Worm (Caenorhabditis elegans) whole organism, L4 larva: Measurements from ENCODE around the gene txt-1.

ENCODE experiments used
- D1046.2 ChIP-seq: fragments of 200-800 bp; sonication (Bioruptor generic); IDR thresholded peaks from 2 replicates; pipeline ENCODE4 v1.3.6; 2022; ENCODE audit warnings: missing genetic modification characterization, missing compliant biosample characterization
- F10B5.3 ChIP-seq: sonication (generic microtip); optimal IDR thresholded peaks from 2 replicates; lab custom pipeline; 2016; ENCODE audit warnings: mild to moderate bottlenecking, missing genetic modification characterization, missing compliant biosample characterization
- R02D3.7 ChIP-seq: fragments of 150-350 bp; sonication (generic microtip); optimal IDR thresholded peaks from 3 replicates; lab custom pipeline; 2014; ENCODE audit warnings: missing biosample characterization, missing genetic modification characterization
- T26A8.4 ChIP-seq: fragments of 200-800 bp; sonication (Bioruptor generic); IDR thresholded peaks from 2 replicates; pipeline ENCODE4 v1.3.6; 2022; ENCODE audit warnings: missing genetic modification characterization, missing compliant biosample characterization
- Y48G9A.11 ChIP-seq: fragments of 200-800 bp; sonication (Bioruptor generic); IDR thresholded peaks from 2 replicates; pipeline ENCODE4 v1.3.6; 2022; ENCODE audit warnings: missing genetic modification reagents, missing genetic modification characterization, missing compliant biosample characterization
- Y5F2A.4 ChIP-seq: fragments of 200-800 bp; sonication (Bioruptor generic); optimal IDR thresholded peaks from 2 replicates; lab custom pipeline; 2018; ENCODE audit warnings: mild to moderate bottlenecking, missing genetic modification characterization, missing compliant biosample characterization
- aly-2 ChIP-seq: sonication (generic microtip); optimal IDR thresholded peaks from 2 replicates; lab custom pipeline; 2018; ENCODE audit warnings: missing biosample characterization, missing genetic modification characterization
- attf-4 ChIP-seq: sonication (generic microtip); optimal IDR thresholded peaks from 3 replicates; lab custom pipeline; 2017; ENCODE audit warnings: missing biosample characterization, missing genetic modification characterization
- ceh-28 ChIP-seq: fragments of 150-350 bp; optimal IDR thresholded peaks from 2 replicates; lab custom pipeline; 2014; ENCODE audit warnings: missing biosample characterization, missing genetic modification reagents, missing genetic modification characterization
- ceh-44 ChIP-seq: fragments of 200-800 bp; sonication (Bioruptor generic); IDR thresholded peaks from 2 replicates; pipeline ENCODE4 v1.3.6; 2022; ENCODE audit warnings: missing genetic modification reagents, missing genetic modification characterization, missing compliant biosample characterization
- ceh-82 ChIP-seq: sonication (generic microtip); optimal IDR thresholded peaks from 2 replicates; lab custom pipeline; 2017; ENCODE audit warnings: missing biosample characterization, missing genetic modification characterization
- ces-1 ChIP-seq: fragments of 150-350 bp; sonication (generic microtip); optimal IDR thresholded peaks from 4 replicates; lab custom pipeline; 2014; ENCODE audit warnings: missing biosample characterization, missing genetic modification reagents, missing genetic modification characterization
- daf-8 ChIP-seq: fragments of 200-800 bp; sonication (Bioruptor generic); IDR thresholded peaks from 2 replicates; pipeline ENCODE4 v1.3.6; 2022; ENCODE audit warnings: missing genetic modification characterization, missing compliant biosample characterization
- dmd-9 ChIP-seq: fragments of 200-800 bp; sonication (Bioruptor generic); IDR thresholded peaks from 2 replicates; pipeline ENCODE4 v1.3.6; 2022; ENCODE audit warnings: missing genetic modification reagents, missing genetic modification characterization, missing compliant biosample characterization
- dpl-1 ChIP-seq: fragments of 150-350 bp; optimal IDR thresholded peaks from 2 replicates; lab custom pipeline; 2014; ENCODE audit warnings: missing biosample characterization, missing genetic modification reagents, missing genetic modification characterization
- duxl-1 ChIP-seq: sonication (generic microtip); optimal IDR thresholded peaks from 2 replicates; lab custom pipeline; 2016; ENCODE audit warnings: mild to moderate bottlenecking, missing genetic modification characterization, moderate library complexity, missing compliant biosample characterization; ENCODE audit not compliant: poor library complexity
- egl-43 ChIP-seq: fragments of 200-800 bp; sonication (Bioruptor generic); IDR thresholded peaks from 2 replicates; pipeline ENCODE4 v1.3.6; 2022; ENCODE audit warnings: missing genetic modification reagents, missing genetic modification characterization, missing compliant biosample characterization
- fkh-10 ChIP-seq: fragments of 150-350 bp; optimal IDR thresholded peaks from 2 replicates; lab custom pipeline; 2014; ENCODE audit warnings: missing biosample characterization, missing genetic modification reagents, missing genetic modification characterization
- fos-1 ChIP-seq: fragments of 150-350 bp; optimal IDR thresholded peaks from 2 replicates; lab custom pipeline; 2014; ENCODE audit warnings: missing biosample characterization, missing genetic modification characterization
- hif-1 ChIP-seq, 2 experiments: sonication (generic microtip); optimal IDR thresholded peaks; 2 replicates each; lab custom pipeline; 2016 to 2017; ENCODE audit warnings: missing compliant biosample characterization in 2 of 2, missing genetic modification characterization in 2 of 2, missing genetic modification reagents in 2 of 2, missing genotype in 2 of 2, mild to moderate bottlenecking in 1 of 2
- hmg-1.1 ChIP-seq: fragments of 200-800 bp; sonication (Bioruptor generic); IDR thresholded peaks from 2 replicates; pipeline ENCODE4 v1.3.6; 2022; ENCODE audit warnings: missing genetic modification reagents, missing genetic modification characterization, missing compliant biosample characterization
- lim-7 ChIP-seq: fragments of 200-800 bp; sonication (Bioruptor generic); IDR thresholded peaks from 2 replicates; pipeline ENCODE4 v1.3.6; 2022; ENCODE audit warnings: missing genetic modification characterization, missing compliant biosample characterization
- lin-1 ChIP-seq: fragments of 200-800 bp; sonication (Bioruptor generic); IDR thresholded peaks from 2 replicates; pipeline ENCODE4 v1.3.6; 2022; ENCODE audit warnings: missing genetic modification reagents, missing genetic modification characterization, missing compliant biosample characterization
- lin-13 ChIP-seq: fragments of 150-350 bp; optimal IDR thresholded peaks from 2 replicates; lab custom pipeline; 2014; ENCODE audit warnings: missing biosample characterization, missing genetic modification reagents, missing genetic modification characterization
- lin-29 ChIP-seq: fragments of 200-800 bp; sonication (Bioruptor generic); IDR thresholded peaks from 2 replicates; pipeline ENCODE4 v1.3.6; 2022; ENCODE audit warnings: missing genetic modification reagents, missing genetic modification characterization, missing compliant biosample characterization
- lsy-2 ChIP-seq, 2 experiments: fragments of 150-350 bp in 1 of 2; sonication (generic microtip) in 1 of 2; optimal IDR thresholded peaks; 2 replicates each; lab custom pipeline; 2014 to 2017; ENCODE audit warnings: missing biosample characterization in 2 of 2, missing genetic modification characterization in 2 of 2
- mdl-1 ChIP-seq, 2 experiments: fragments of 150-350 bp in 1 of 2; sonication (generic microtip) in 1 of 2; optimal IDR thresholded peaks; 2 replicates each; lab custom pipeline; 2014 to 2017; ENCODE audit warnings: missing biosample characterization in 2 of 2, missing genetic modification characterization in 2 of 2
- mdt-29 ChIP-seq: fragments of 200-800 bp; sonication (Bioruptor generic); IDR thresholded peaks from 2 replicates; pipeline ENCODE4 v1.3.6; 2022; ENCODE audit warnings: missing genetic modification reagents, missing genetic modification characterization, missing compliant biosample characterization
- mes-2 ChIP-seq: sonication (generic microtip); optimal IDR thresholded peaks from 2 replicates; lab custom pipeline; 2016; ENCODE audit warnings: missing genotype, mild to moderate bottlenecking, missing genetic modification characterization, missing compliant biosample characterization; ENCODE audit not compliant: poor library complexity, severe bottlenecking
- nhr-28 ChIP-seq: fragments of 150-350 bp; optimal IDR thresholded peaks from 2 replicates; lab custom pipeline; 2014; ENCODE audit warnings: missing biosample characterization, missing genetic modification characterization
- saeg-2 ChIP-seq: fragments of 200-800 bp; sonication (Bioruptor generic); IDR thresholded peaks from 2 replicates; pipeline ENCODE4 v1.3.6; 2022; ENCODE audit warnings: missing genetic modification reagents, missing genetic modification characterization, missing compliant biosample characterization
- set-16 ChIP-seq: fragments of 200-800 bp; sonication (Bioruptor generic); IDR thresholded peaks from 2 replicates; pipeline ENCODE4 v1.3.6; 2022; ENCODE audit warnings: missing genetic modification reagents, missing genetic modification characterization, missing compliant biosample characterization
- snpc-1.2 ChIP-seq: fragments of 200-800 bp; sonication (Bioruptor generic); IDR thresholded peaks from 2 replicates; pipeline ENCODE4 v1.3.6; 2022; ENCODE audit warnings: missing genetic modification reagents, missing genetic modification characterization, missing compliant biosample characterization
- spr-1 ChIP-seq: sonication (generic microtip); optimal IDR thresholded peaks from 2 replicates; lab custom pipeline; 2016; ENCODE audit warnings: mild to moderate bottlenecking, missing genetic modification characterization, missing compliant biosample characterization
- unc-130 ChIP-seq: sonication (generic microtip); optimal IDR thresholded peaks from 2 replicates; lab custom pipeline; 2016; ENCODE audit warnings: missing genetic modification reagents, missing genetic modification characterization, missing compliant biosample characterization
- unc-39 ChIP-seq: sonication (generic microtip); optimal IDR thresholded peaks from 2 replicates; lab custom pipeline; 2017; ENCODE audit warnings: missing biosample characterization, missing genetic modification characterization
- unc-62 ChIP-seq, 3 experiments: fragments of 150-350 bp in 1 of 3; sonication (generic microtip); optimal IDR thresholded peaks in 2 of 3; peaks in 1 of 3; 1 replicate in 1 of 3; 2 replicates in 2 of 3; lab custom pipeline; 2014 to 2017; ENCODE audit warnings: missing biosample characterization in 3 of 3, missing genetic modification characterization in 3 of 3, missing genetic modification reagents in 3 of 3, missing genotype in 1 of 3
- zag-1 ChIP-seq: fragments of 150-350 bp; optimal IDR thresholded peaks from 2 replicates; lab custom pipeline; 2014; ENCODE audit warnings: missing biosample characterization, missing genetic modification characterization
- zfp-2 ChIP-seq: sonication (generic microtip); optimal IDR thresholded peaks from 2 replicates; lab custom pipeline; 2016; ENCODE audit warnings: mild to moderate bottlenecking, missing genetic modification characterization, missing compliant biosample characterization

txt-1 gene

ce11 chrII:98894-99293, 7.1 kb upstream of the txt-1 start, which contains the start of gene C50D2.10:
TSS of gene C50D2.10 (plus strand) at chrII:99138.
- peak; percentile 68 for TF ChIP-seq Y48G9A.11

- TF ChIP-seq Y48G9A.11: peak; percentile 39; the same call in 1 of the 2 replicates
- TF ChIP-seq lin-13: no peak
- TF ChIP-seq snpc-1.2 (GFP tag; lab: Robert Waterston, UW): 0 out of 2 replicates have a peak, but pooled peaks have one; percentile 38
- no peak for TF ChIP-seq dmd-9 (GFP tag; lab: Robert Waterston, UW)
- TF ChIP-seq D1046.2 (GFP tag; lab: Robert Waterston, UW): 0 out of 2 replicates have a peak, but pooled peaks have one; percentile 32
- peak; percentile 50; the same call in 1 of the 2 replicates for TF ChIP-seq set-16
- 0 out of 2 replicates have a peak, but pooled peaks have one; percentile 16 for TF ChIP-seq egl-43
- TF ChIP-seq mes-2 (tag; lab: Kevin White, UChicago): no peak
- TF ChIP-seq ceh-44: 0 out of 2 replicates have a peak, but pooled peaks have one; percentile 49
- TF ChIP-seq T26A8.4 (GFP tag; lab: Robert Waterston, UW): no peak
- TF ChIP-seq, all 104 proteins: peak for 6
Observed at ce11 chrII:101176-101575, 4.8 kb upstream of the txt-1 start.

ce11 chrII:104234-104633, 1.8 kb upstream of the txt-1 start, which contains the start of gene col-68:
TSS of gene col-68 (plus strand) at chrII:104534.
- TF ChIP-seq unc-39 (tag; lab: Kevin White, UChicago) (no peak), zfp-2 (tag; lab: Kevin White, UChicago) (no peak), dpl-1 (GFP tag; lab: Kevin White, UChicago) (no peak), daf-8 (no peak), attf-4 (tag; lab: Kevin White, UChicago) (no peak), ceh-82 (tag; lab: Kevin White, UChicago) (no peak), duxl-1 (tag; lab: Kevin White, UChicago) (no peak), ces-1 (no peak), zag-1 (tag; lab: Kevin White, UChicago) (no peak), fkh-10 (GFP tag; lab: Kevin White, UChicago) (no peak), hmg-1.1 (GFP tag; lab: Robert Waterston, UW) (no peak), spr-1 (tag; lab: Kevin White, UChicago) (no peak)

- TF ChIP-seq egl-43 (peak; percentile 56; the same call in 1 of the 2 replicates), ceh-28 (tag; lab: Kevin White, UChicago) (no peak), set-16 (peak; percentile 83), unc-62 (GFP tag; optimal IDR thresholded peaks at IDR 0.05 in 1 of 2; lab: Kevin White, UChicago) (peak in 1 of 2 experiments; percentile 93), unc-62 (tag; optimal IDR thresholded peaks at IDR 0.05; lab: Kevin White, UChicago) (no peak)
- TF ChIP-seq, all 104 proteins: peak for 3
Observed at ce11 chrII:105327-105882, 584 bp upstream of the txt-1 start.

- TF ChIP-seq attf-4 (tag; lab: Kevin White, UChicago) (no peak), hif-1 (tag; optimal IDR thresholded peaks at IDR 0.05; lab: Kevin White, UChicago) (no peak), Y5F2A.4 (GFP tag; lab: Kevin White, UChicago) (no peak), ces-1 (no peak), fos-1 (tag; lab: Kevin White, UChicago) (no peak), set-16 (no peak), aly-2 (tag; lab: Kevin White, UChicago) (no peak), nhr-28 (tag; lab: Kevin White, UChicago) (no peak), lin-29 (GFP tag; lab: Robert Waterston, UW) (no peak), mdl-1 (tag; optimal IDR thresholded peaks at IDR 0.05; lab: Kevin White, UChicago) (no peak), lsy-2 (tag; optimal IDR thresholded peaks at IDR 0.05; lab: Kevin White, UChicago) (no peak), lin-1 (no peak), zag-1 (tag; lab: Kevin White, UChicago) (no peak), F10B5.3 (tag; lab: Kevin White, UChicago) (no peak), R02D3.7 (tag; lab: Kevin White, UChicago) (no peak), unc-130 (GFP tag; lab: Kevin White, UChicago) (no peak), saeg-2 (GFP tag; lab: Robert Waterston, UW) (no peak), mdt-29 (no peak), lim-7 (GFP tag; lab: Robert Waterston, UW) (no peak)
Observed at ce11 chrII:107703-108102, 1.7 kb downstream of the txt-1 start.
